Fruit fly (Drosophila melanogaster): ENCODE results near the gene Pde9.

DNA sequence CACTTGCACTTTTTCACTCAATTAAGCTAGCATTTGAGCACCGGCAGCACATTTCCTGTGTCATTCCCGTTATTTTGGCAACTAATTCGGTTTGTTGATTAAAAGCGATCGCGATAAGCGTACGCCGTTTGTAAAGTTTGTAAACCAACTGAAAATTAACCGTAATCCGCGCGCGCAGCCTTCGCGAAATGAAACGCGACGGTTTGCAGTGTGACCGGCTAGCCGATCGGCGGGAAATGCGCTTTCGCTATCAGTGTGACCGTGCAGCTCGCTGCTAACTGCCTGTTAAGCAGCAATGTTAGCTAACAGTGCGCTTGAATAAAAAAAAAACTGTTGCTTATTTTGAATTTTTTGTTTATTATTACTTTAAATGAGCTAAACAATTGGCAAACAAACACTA is at the start of gene Pde9:
- TF ChIP-seq Myc (optimal IDR thresholded peaks at IDR 0.05) (no peak), Hnf4 (GFP tag; optimal IDR thresholded peaks at IDR 0.05) (no peak), rgr (GFP tag; optimal IDR thresholded peaks at IDR 0.05) (no peak), brk (GFP tag; optimal IDR thresholded peaks at IDR 0.05) (no peak), Hr78 (GFP tag; optimal IDR thresholded peaks at IDR 0.05) (no peak), pan (optimal IDR thresholded peaks at IDR 0.05) (no peak), foxo (GFP tag; optimal IDR thresholded peaks at IDR 0.05) (no peak), fru (GFP tag; optimal IDR thresholded peaks at IDR 0.05) (no peak), N (GFP tag; optimal IDR thresholded peaks at IDR 0.05) (no peak), h (GFP tag; optimal IDR thresholded peaks at IDR 0.05) (peak; percentile 6), GATAd (GFP tag; optimal IDR thresholded peaks at IDR 0.05) (no peak)
